Worm (Caenorhabditis elegans): Measurements from ENCODE around the gene W04G3.10.

ce11 chrX:11103173-11103572, 25.1 kb upstream of the W04G3.10 start:
- TF ChIP-seq mab-5 (tag; optimal IDR thresholded peaks at IDR 0.05) (no peak), nhr-76 (tag; optimal IDR thresholded peaks at IDR 0.05) (no peak)
